Fruit fly (Drosophila melanogaster) whole organism, embryonic: ENCODE results near the gene CG1979.

Experiments
- Abd-B ChIP-seq: fragments of 200-800 bp; sonication (Bioruptor generic); optimal IDR thresholded peaks from 2 replicates; lab custom pipeline; 2018; ENCODE audit warnings: missing biosample characterization, mild to moderate bottlenecking, missing genetic modification characterization, moderate library complexity
- Aef1 ChIP-seq: fragments of 200-800 bp; sonication (Bioruptor generic); IDR thresholded peaks from 3 replicates; pipeline ENCODE4 v1.3.6; 2022; ENCODE audit warnings: missing biosample characterization, missing genetic modification characterization
- Asciz ChIP-seq: fragments of 200-800 bp; sonication (Bioruptor generic); optimal IDR thresholded peaks from 2 replicates; lab custom pipeline; 2017; ENCODE audit warnings: missing biosample characterization, mild to moderate bottlenecking, missing genetic modification characterization, missing genetic modification reagents
- B-H2 ChIP-seq: fragments of 200-800 bp; sonication (Bioruptor generic); optimal IDR thresholded peaks from 2 replicates; lab custom pipeline; 2018; ENCODE audit warnings: missing biosample characterization, mild to moderate bottlenecking, missing genetic modification characterization
- CG12155 ChIP-seq: fragments of 200-800 bp; sonication (Bioruptor generic); optimal IDR thresholded peaks from 3 replicates; lab custom pipeline; 2016; ENCODE audit warnings: missing biosample characterization, missing genetic modification characterization
- CG14050 ChIP-seq: fragments of 200-800 bp; sonication (Bioruptor generic); IDR thresholded peaks from 3 replicates; pipeline ENCODE4 v1.3.6; 2022; ENCODE audit warnings: missing biosample characterization, missing genetic modification characterization
- CG1602 ChIP-seq: fragments of 200-800 bp; sonication (Bioruptor generic); optimal IDR thresholded peaks from 3 replicates; lab custom pipeline; 2016; ENCODE audit warnings: missing biosample characterization, missing genetic modification characterization
- CG16813 ChIP-seq: fragments of 200-800 bp; sonication (Bioruptor generic); IDR thresholded peaks from 3 replicates; pipeline ENCODE4 v1.3.6; 2022; ENCODE audit warnings: missing biosample characterization, missing genetic modification characterization; ENCODE audit not compliant: partially characterized antibody
- CG17829 ChIP-seq: fragments of 200-800 bp; optimal IDR thresholded peaks from 2 replicates; lab custom pipeline; 2019; ENCODE audit warnings: missing biosample characterization, mild to moderate bottlenecking, missing genetic modification characterization, moderate library complexity
- CG2875 ChIP-seq: fragments of 200-800 bp; sonication (Bioruptor generic); optimal IDR thresholded peaks from 2 replicates; lab custom pipeline; 2017; ENCODE audit warnings: missing biosample characterization, mild to moderate bottlenecking, missing genetic modification characterization, missing genetic modification reagents
- CG30431 ChIP-seq: fragments of 200-800 bp; sonication (Bioruptor generic); optimal IDR thresholded peaks from 2 replicates; lab custom pipeline; 2017; ENCODE audit warnings: missing biosample characterization, missing genetic modification characterization
- CG3838 ChIP-seq: fragments of 200-800 bp; sonication (Bioruptor generic); optimal IDR thresholded peaks from 3 replicates; lab custom pipeline; 2016; ENCODE audit warnings: missing biosample characterization, missing genetic modification characterization
- CG3995 ChIP-seq: fragments of 200-800 bp; sonication (Bioruptor generic); optimal IDR thresholded peaks from 3 replicates; lab custom pipeline; 2016; ENCODE audit warnings: missing biosample characterization, missing genetic modification characterization
- CG4820 ChIP-seq: fragments of 200-800 bp; sonication (Bioruptor generic); optimal IDR thresholded peaks from 3 replicates; lab custom pipeline; 2016; ENCODE audit warnings: missing biosample characterization, missing genetic modification characterization
- CG5953 ChIP-seq: fragments of 200-800 bp; sonication (Bioruptor generic); IDR thresholded peaks from 2 replicates; pipeline ENCODE4 v1.3.6; 2022; ENCODE audit warnings: missing biosample characterization, missing genetic modification characterization
- CG8388 ChIP-seq: fragments of 200-800 bp; sonication (Bioruptor generic); optimal IDR thresholded peaks from 2 replicates; lab custom pipeline; 2019; ENCODE audit warnings: missing biosample characterization, mild to moderate bottlenecking, missing genetic modification characterization, moderate library complexity
- CG8924 ChIP-seq: fragments of 200-800 bp; optimal IDR thresholded peaks from 3 replicates; lab custom pipeline; 2019; ENCODE audit warnings: missing biosample characterization, mild to moderate bottlenecking, missing genetic modification characterization, moderate library complexity
- CG9215 ChIP-seq: fragments of 200-800 bp; sonication (Bioruptor generic); IDR thresholded peaks from 2 replicates; pipeline ENCODE4 v1.3.6; 2022; ENCODE audit warnings: missing biosample characterization, missing genetic modification characterization
- CTCF ChIP-seq: fragments of 200-800 bp; sonication (Bioruptor generic); optimal IDR thresholded peaks from 2 replicates; lab custom pipeline; 2017; ENCODE audit warnings: missing biosample characterization, mild to moderate bottlenecking, missing genetic modification characterization, moderate library complexity
- CkIIα-i1 ChIP-seq: fragments of 200-800 bp; sonication (Bioruptor generic); IDR thresholded peaks from 2 replicates; pipeline ENCODE4 v1.3.6; 2022; ENCODE audit warnings: missing biosample characterization, missing genetic modification characterization
- Deaf1 ChIP-seq: fragments of 200-800 bp; optimal IDR thresholded peaks from 3 replicates; lab custom pipeline; 2019; ENCODE audit warnings: missing biosample characterization, mild to moderate bottlenecking, missing genetic modification characterization, moderate library complexity
- Dfd ChIP-seq, 2 experiments: fragments of >200 bp; optimal IDR thresholded peaks; 2 replicates each; lab custom pipeline; 2017; ENCODE audit warnings: missing biosample characterization in 2 of 2, missing genetic modification characterization in 2 of 2
- Elba2 ChIP-seq: fragments of 200-800 bp; sonication (Bioruptor generic); optimal IDR thresholded peaks from 3 replicates; lab custom pipeline; 2016; ENCODE audit warnings: missing biosample characterization, missing genetic modification characterization
- Fer3 ChIP-seq: fragments of 200-800 bp; sonication (Bioruptor generic); optimal IDR thresholded peaks from 2 replicates; lab custom pipeline; 2018; ENCODE audit warnings: missing biosample characterization, mild to moderate bottlenecking, missing genetic modification characterization, moderate library complexity
- HLH3B ChIP-seq: fragments of 200-800 bp; sonication (Bioruptor generic); IDR thresholded peaks from 2 replicates; pipeline ENCODE4 v1.3.6; 2022; ENCODE audit warnings: missing biosample characterization, missing genetic modification characterization
- Meics ChIP-seq: fragments of 200-800 bp; sonication (Bioruptor generic); optimal IDR thresholded peaks from 2 replicates; lab custom pipeline; 2017; ENCODE audit warnings: missing biosample characterization, mild to moderate bottlenecking, missing genetic modification characterization
- NC2α ChIP-seq: fragments of 200-800 bp; sonication (Bioruptor generic); optimal IDR thresholded peaks from 2 replicates; lab custom pipeline; 2016; ENCODE audit warnings: missing biosample characterization, missing genetic modification characterization
- Sox100B ChIP-seq: fragments of 200-800 bp; sonication (Bioruptor generic); optimal IDR thresholded peaks from 3 replicates; lab custom pipeline; 2018; ENCODE audit warnings: missing biosample characterization, mild to moderate bottlenecking, missing genetic modification characterization
- Sox102F ChIP-seq: fragments of 200-800 bp; sonication (Bioruptor generic); optimal IDR thresholded peaks from 2 replicates; lab custom pipeline; 2018; ENCODE audit warnings: missing biosample characterization, mild to moderate bottlenecking, missing genetic modification characterization, moderate library complexity
- Sry-β ChIP-seq: fragments of 200-800 bp; sonication (Bioruptor generic); optimal IDR thresholded peaks from 2 replicates; lab custom pipeline; 2018; ENCODE audit warnings: missing biosample characterization, mild to moderate bottlenecking, missing genetic modification characterization, moderate library complexity
- Sry-δ ChIP-seq: fragments of 200-800 bp; sonication (Bioruptor generic); optimal IDR thresholded peaks from 2 replicates; lab custom pipeline; 2016; ENCODE audit warnings: missing biosample characterization, missing genetic modification characterization
- abd-A ChIP-seq: fragments of 200-800 bp; sonication (Bioruptor generic); optimal IDR thresholded peaks from 3 replicates; lab custom pipeline; 2019; ENCODE audit warnings: missing biosample characterization, mild to moderate bottlenecking, missing genetic modification characterization, moderate library complexity
- ap ChIP-seq: fragments of 200-800 bp; sonication (Bioruptor generic); IDR thresholded peaks from 2 replicates; pipeline ENCODE4 v1.3.6; 2022; ENCODE audit warnings: missing biosample characterization, missing genetic modification characterization
- ato ChIP-seq: fragments of 200-800 bp; sonication (Bioruptor generic); IDR thresholded peaks from 2 replicates; pipeline ENCODE4 v1.3.6; 2022; ENCODE audit warnings: missing biosample characterization, missing genetic modification characterization; ENCODE audit not compliant: partially characterized antibody
- az2 ChIP-seq: fragments of 200-800 bp; sonication (Bioruptor generic); optimal IDR thresholded peaks from 3 replicates; lab custom pipeline; 2016; ENCODE audit warnings: missing biosample characterization, missing genetic modification characterization
- crp ChIP-seq, 2 experiments: fragments of 200-800 bp; sonication (Bioruptor generic); optimal IDR thresholded peaks; 2 replicates in 1 of 2; 3 replicates in 1 of 2; lab custom pipeline; 2017; ENCODE audit warnings: missing biosample characterization in 2 of 2, missing genetic modification characterization in 2 of 2, mild to moderate bottlenecking in 1 of 2, moderate library complexity in 1 of 2
- dimm ChIP-seq: fragments of 200-800 bp; sonication (Bioruptor generic); IDR thresholded peaks from 2 replicates; pipeline ENCODE4 v1.3.6; 2022; ENCODE audit warnings: missing biosample characterization, missing genetic modification characterization
- dpn ChIP-seq, 2 experiments: fragments of 200-800 bp; sonication (Bioruptor generic); optimal IDR thresholded peaks; 3 replicates each; lab custom pipeline; 2016; ENCODE audit warnings: missing biosample characterization in 2 of 2, missing genetic modification characterization in 2 of 2
- gcm2 ChIP-seq: fragments of 200-800 bp; sonication (Bioruptor generic); optimal IDR thresholded peaks from 2 replicates; lab custom pipeline; 2016; ENCODE audit warnings: missing biosample characterization, missing genetic modification characterization
- grn ChIP-seq: fragments of 200-800 bp; sonication (Bioruptor generic); optimal IDR thresholded peaks from 3 replicates; lab custom pipeline; 2017; ENCODE audit warnings: missing biosample characterization, missing genetic modification characterization
- gro ChIP-seq: fragments of 200-800 bp; sonication (Bioruptor generic); optimal IDR thresholded peaks from 2 replicates; lab custom pipeline; 2016; ENCODE audit warnings: missing biosample characterization, missing genetic modification characterization
- jigr1 ChIP-seq: fragments of 200-800 bp; sonication (Bioruptor generic); IDR thresholded peaks from 3 replicates; pipeline ENCODE4 v1.3.6; 2022; ENCODE audit warnings: missing biosample characterization, missing genetic modification characterization
- kah ChIP-seq: fragments of 200-800 bp; sonication (Bioruptor generic); optimal IDR thresholded peaks from 2 replicates; lab custom pipeline; 2018; ENCODE audit warnings: missing biosample characterization, mild to moderate bottlenecking, missing genetic modification characterization
- kni ChIP-seq: fragments of 200-800 bp; sonication (Bioruptor generic); optimal IDR thresholded peaks from 3 replicates; lab custom pipeline; 2017; ENCODE audit warnings: mild to moderate bottlenecking, missing biosample characterization, missing genetic modification reagents, missing genetic modification characterization
- mld ChIP-seq: fragments of 200-800 bp; sonication (Bioruptor generic); IDR thresholded peaks from 3 replicates; pipeline ENCODE4 v1.3.6; 2022; ENCODE audit warnings: missing biosample characterization, missing genetic modification characterization; ENCODE audit not compliant: partially characterized antibody
- pzg ChIP-seq: fragments of 200-800 bp; sonication (Bioruptor generic); optimal IDR thresholded peaks from 3 replicates; lab custom pipeline; 2018; ENCODE audit warnings: missing biosample characterization, mild to moderate bottlenecking, missing genetic modification characterization, moderate library complexity
- sens-2 ChIP-seq: fragments of 200-800 bp; sonication (Bioruptor generic); IDR thresholded peaks from 2 replicates; pipeline ENCODE4 v1.3.6; 2022; ENCODE audit warnings: missing biosample characterization, missing genetic modification characterization
- tap ChIP-seq: fragments of 200-800 bp; optimal IDR thresholded peaks from 3 replicates; lab custom pipeline; 2019; ENCODE audit warnings: missing biosample characterization, mild to moderate bottlenecking, missing genetic modification characterization, moderate library complexity
- tin ChIP-seq: fragments of 200-800 bp; sonication (Bioruptor generic); optimal IDR thresholded peaks from 3 replicates; lab custom pipeline; 2016; ENCODE audit warnings: missing biosample characterization, missing genetic modification characterization
- vnd ChIP-seq: fragments of 200-800 bp; sonication (Bioruptor generic); IDR thresholded peaks from 3 replicates; pipeline ENCODE4 v1.3.6; 2022; ENCODE audit warnings: missing biosample characterization, missing genetic modification characterization; ENCODE audit not compliant: partially characterized antibody
- zfh2 ChIP-seq: fragments of 200-800 bp; sonication (Bioruptor generic); optimal IDR thresholded peaks from 2 replicates; lab custom pipeline; 2016; ENCODE audit warnings: missing biosample characterization, missing genetic modification characterization

Gene CG1979

DNA sequence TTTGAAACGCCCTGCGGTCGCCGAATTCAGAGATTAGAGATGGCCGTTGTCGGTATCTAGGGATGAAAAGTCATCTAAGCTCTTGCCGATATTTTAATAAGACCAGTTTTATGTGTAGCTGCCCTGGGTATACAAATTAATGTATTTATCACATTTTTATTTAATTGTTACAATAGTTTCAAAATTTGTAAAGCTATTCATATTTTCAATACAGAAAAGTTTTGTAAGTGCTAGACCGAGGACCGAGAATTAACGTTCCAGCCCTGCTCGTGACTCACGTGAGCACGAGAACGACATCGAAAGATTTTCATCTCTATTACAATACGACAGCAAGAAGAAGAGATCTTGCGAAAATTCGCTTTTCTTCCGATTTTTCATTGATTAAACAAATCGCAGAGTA is 12.7 kb downstream of the CG1979 start, which contains the start of the genes CG1105 and CG1965 (continued):
- TF ChIP-seq mld (GFP tag; lab: Robert Waterston, UW) (peak; percentile 88), CG3838 (GFP tag; lab: Kevin White, UChicago) (peak; percentile 92), sens-2 (GFP tag; lab: Robert Waterston, UW) (peak; percentile 79), gcm2 (GFP tag; lab: Kevin White, UChicago) (peak; percentile 70), Fer3 (tag; lab: Kevin White, UChicago) (peak; percentile 91), CG9215 (GFP tag; lab: Robert Waterston, UW) (peak; percentile 94), CG17829 (tag; lab: Kevin White, UChicago) (peak; percentile 95), CG16813 (GFP tag; lab: Robert Waterston, UW) (peak; percentile 99), dimm (GFP tag; lab: Robert Waterston, UW) (peak; percentile 73), CG4820 (GFP tag; lab: Kevin White, UChicago) (peak; percentile 92), Sox100B (GFP tag; lab: Kevin White, UChicago) (no peak), B-H2 (GFP tag; lab: Kevin White, UChicago) (peak; percentile 90), Abd-B (GFP tag; lab: Kevin White, UChicago) (peak; percentile 95), CkIIα-i1 (GFP tag; lab: Robert Waterston, UW) (peak; percentile 52; the same call in 1 of the 2 replicates), Dfd (GFP tag; optimal IDR thresholded peaks at IDR 0.05; lab: Kevin White, UChicago) (peak in 1 of 2 experiments; percentile 90), kni (GFP tag; lab: Kevin White, UChicago) (peak; percentile 46), CG5953 (peak; percentile 84), kah (peak; percentile 15), CG12155 (GFP tag; lab: Kevin White, UChicago) (peak; percentile 94), Sry-δ (peak; percentile 100), zfh2 (peak; percentile 95), pzg (GFP tag; lab: Kevin White, UChicago) (peak; percentile 91), dpn (GFP tag; optimal IDR thresholded peaks at IDR 0.05; lab: Kevin White, UChicago) (peak; percentile 96 to 97), CTCF (peak; percentile 67), Sox102F (GFP tag; lab: Kevin White, UChicago) (peak; percentile 93), jigr1 (peak; percentile 82; the same call in 2 of the 3 replicates), Meics (peak; percentile 88), tap (tag; lab: Kevin White, UChicago) (peak; percentile 78), abd-A (no peak), CG2875 (GFP tag; lab: Kevin White, UChicago) (peak; percentile 57), CG1602 (GFP tag; lab: Kevin White, UChicago) (peak; percentile 96), tin (GFP tag; lab: Kevin White, UChicago) (peak; percentile 97), CG14050 (peak; percentile 85), gro (GFP tag; lab: Kevin White, UChicago) (peak; percentile 93), ato (GFP tag; lab: Robert Waterston, UW) (peak; percentile 86), grn (GFP tag; lab: Kevin White, UChicago) (peak; percentile 62), crp (GFP tag; optimal IDR thresholded peaks at IDR 0.05; lab: Kevin White, UChicago) (peak in 1 of 2 experiments; percentile 59), HLH3B (GFP tag; lab: Robert Waterston, UW) (peak; percentile 90), Sry-β (GFP tag; lab: Kevin White, UChicago) (peak; percentile 58), Aef1 (GFP tag; lab: Robert Waterston, UW) (peak; percentile 95), Elba2 (GFP tag; lab: Kevin White, UChicago) (peak; percentile 87), CG30431 (GFP tag; lab: Kevin White, UChicago) (peak; percentile 83), CG3995 (GFP tag; lab: Kevin White, UChicago) (peak; percentile 66), vnd (GFP tag; lab: Robert Waterston, UW) (peak; percentile 98), az2 (GFP tag; lab: Kevin White, UChicago) (peak; percentile 95), ap (GFP tag; lab: Robert Waterston, UW) (peak; percentile 86), NC2α (GFP tag; lab: Kevin White, UChicago) (peak; percentile 79), Deaf1 (tag; lab: Kevin White, UChicago) (peak; percentile 75), CG8924 (peak; percentile 91), Asciz (peak; percentile 71), CG8388 (GFP tag; lab: Kevin White, UChicago) (peak; percentile 85)
